Worm (Caenorhabditis elegans) whole organism, L4 larva: ENCODE measurements around the gene ceh-74.
"Not testable (repeated sequence)": the region's sequence is repeated elsewhere in the genome, so short reads cannot be mapped to it uniquely, and the experiment has no call there.

Experiments used
- D1046.2 ChIP-seq: fragments of 200-800 bp; sonication (Bioruptor generic); IDR thresholded peaks from 2 replicates; pipeline ENCODE4 v1.3.6; 2022; ENCODE audit warnings: missing genetic modification characterization, missing compliant biosample characterization
- F26F4.8 ChIP-seq: fragments of 200-800 bp; sonication (Bioruptor generic); conservative IDR thresholded peaks from 2 replicates; pipeline ENCODE4 v1.3.6; 2022; ENCODE audit warnings: missing genetic modification characterization, missing compliant biosample characterization
- R02D3.7 ChIP-seq: fragments of 150-350 bp; sonication (generic microtip); optimal IDR thresholded peaks from 3 replicates; lab custom pipeline; 2014; ENCODE audit warnings: missing biosample characterization, missing genetic modification characterization
- Y48G9A.11 ChIP-seq: fragments of 200-800 bp; sonication (Bioruptor generic); IDR thresholded peaks from 2 replicates; pipeline ENCODE4 v1.3.6; 2022; ENCODE audit warnings: missing genetic modification reagents, missing genetic modification characterization, missing compliant biosample characterization
- ZK546.5 ChIP-seq, 2 experiments: sonication (generic microtip); optimal IDR thresholded peaks; 2 replicates each; lab custom pipeline; 2017; ENCODE audit warnings: missing biosample characterization in 2 of 2, missing genetic modification characterization in 2 of 2
- aly-2 ChIP-seq: sonication (generic microtip); optimal IDR thresholded peaks from 2 replicates; lab custom pipeline; 2018; ENCODE audit warnings: missing biosample characterization, missing genetic modification characterization
- ceh-20 ChIP-seq: fragments of 200-800 bp; sonication (Bioruptor generic); IDR thresholded peaks from 2 replicates; pipeline ENCODE4 v1.3.6; 2022; ENCODE audit warnings: missing genetic modification reagents, missing genetic modification characterization, missing compliant biosample characterization
- ceh-28 ChIP-seq: fragments of 150-350 bp; optimal IDR thresholded peaks from 2 replicates; lab custom pipeline; 2014; ENCODE audit warnings: missing biosample characterization, missing genetic modification reagents, missing genetic modification characterization
- ceh-44 ChIP-seq: fragments of 200-800 bp; sonication (Bioruptor generic); IDR thresholded peaks from 2 replicates; pipeline ENCODE4 v1.3.6; 2022; ENCODE audit warnings: missing genetic modification reagents, missing genetic modification characterization, missing compliant biosample characterization
- ceh-82 ChIP-seq: sonication (generic microtip); optimal IDR thresholded peaks from 2 replicates; lab custom pipeline; 2017; ENCODE audit warnings: missing biosample characterization, missing genetic modification characterization
- daf-12 ChIP-seq: fragments of 150-350 bp; optimal IDR thresholded peaks from 2 replicates; lab custom pipeline; 2014; ENCODE audit warnings: missing biosample characterization, missing genetic modification reagents, missing genetic modification characterization
- dmd-6 ChIP-seq: fragments of 200-800 bp; sonication (Bioruptor generic); IDR thresholded peaks from 2 replicates; pipeline ENCODE4 v1.3.6; 2022; ENCODE audit warnings: missing genetic modification reagents, missing genetic modification characterization, missing compliant biosample characterization
- dmd-8 ChIP-seq: fragments of 200-800 bp; sonication (Bioruptor generic); IDR thresholded peaks from 2 replicates; pipeline ENCODE4 v1.3.6; 2022; ENCODE audit warnings: missing genetic modification characterization, missing compliant biosample characterization
- dmd-9 ChIP-seq: fragments of 200-800 bp; sonication (Bioruptor generic); IDR thresholded peaks from 2 replicates; pipeline ENCODE4 v1.3.6; 2022; ENCODE audit warnings: missing genetic modification reagents, missing genetic modification characterization, missing compliant biosample characterization
- hlh-11 ChIP-seq: fragments of 200-800 bp; sonication (Bioruptor generic); optimal IDR thresholded peaks from 2 replicates; lab custom pipeline; 2018; ENCODE audit warnings: mild to moderate bottlenecking, missing genetic modification characterization, missing compliant biosample characterization
- lin-15B ChIP-seq: fragments of 150-350 bp; sonication (generic microtip); optimal IDR thresholded peaks from 3 replicates; lab custom pipeline; 2014; ENCODE audit warnings: missing biosample characterization, missing genetic modification characterization
- lin-29 ChIP-seq: fragments of 200-800 bp; sonication (Bioruptor generic); IDR thresholded peaks from 2 replicates; pipeline ENCODE4 v1.3.6; 2022; ENCODE audit warnings: missing genetic modification reagents, missing genetic modification characterization, missing compliant biosample characterization
- lin-38 ChIP-seq: fragments of 200-800 bp; sonication (Bioruptor generic); IDR thresholded peaks from 2 replicates; pipeline ENCODE4 v1.3.6; 2022; ENCODE audit warnings: missing genetic modification reagents, missing genetic modification characterization, missing compliant biosample characterization
- lin-39 ChIP-seq: fragments of 150-350 bp; optimal IDR thresholded peaks from 2 replicates; lab custom pipeline; 2014; ENCODE audit warnings: missing biosample characterization, missing genetic modification reagents, missing genetic modification characterization
- lir-3 ChIP-seq: sonication (generic microtip); optimal IDR thresholded peaks from 2 replicates; lab custom pipeline; 2016; ENCODE audit warnings: mild to moderate bottlenecking, missing genetic modification characterization, missing compliant biosample characterization
- lsy-2 ChIP-seq, 2 experiments: fragments of 150-350 bp in 1 of 2; sonication (generic microtip) in 1 of 2; optimal IDR thresholded peaks; 2 replicates each; lab custom pipeline; 2014 to 2017; ENCODE audit warnings: missing biosample characterization in 2 of 2, missing genetic modification characterization in 2 of 2
- madf-5 ChIP-seq, 2 experiments: fragments of 200-800 bp; sonication (Bioruptor generic); IDR thresholded peaks; 2 replicates each; pipeline ENCODE4 v1.3.6; 2022; ENCODE audit warnings: missing compliant biosample characterization in 2 of 2, missing genetic modification characterization in 2 of 2
- mdl-1 ChIP-seq, 2 experiments: fragments of 150-350 bp in 1 of 2; sonication (generic microtip) in 1 of 2; optimal IDR thresholded peaks; 2 replicates each; lab custom pipeline; 2014 to 2017; ENCODE audit warnings: missing biosample characterization in 2 of 2, missing genetic modification characterization in 2 of 2
- mxl-2 ChIP-seq: fragments of 200-800 bp; sonication (Bioruptor generic); conservative IDR thresholded peaks from 2 replicates; pipeline ENCODE4 v1.3.6; 2022; ENCODE audit warnings: missing genetic modification reagents, missing genetic modification characterization, missing compliant biosample characterization
- nhr-11 ChIP-seq: fragments of 150-350 bp; optimal IDR thresholded peaks from 2 replicates; lab custom pipeline; 2014; ENCODE audit warnings: missing biosample characterization, missing genetic modification characterization
- nhr-237 ChIP-seq: sonication (generic microtip); optimal IDR thresholded peaks from 2 replicates; lab custom pipeline; 2017; ENCODE audit warnings: missing biosample characterization, missing genetic modification characterization
- nhr-28 ChIP-seq: fragments of 150-350 bp; optimal IDR thresholded peaks from 2 replicates; lab custom pipeline; 2014; ENCODE audit warnings: missing biosample characterization, missing genetic modification characterization
- nhr-41 ChIP-seq: fragments of 200-800 bp; sonication (Bioruptor generic); IDR thresholded peaks from 2 replicates; pipeline ENCODE4 v1.3.6; 2022; ENCODE audit warnings: missing genetic modification reagents, missing genetic modification characterization, missing compliant biosample characterization
- php-3 ChIP-seq: fragments of 200-800 bp; sonication (Bioruptor generic); IDR thresholded peaks from 2 replicates; pipeline ENCODE4 v1.3.6; 2022; ENCODE audit warnings: missing genetic modification reagents, missing genetic modification characterization, missing compliant biosample characterization
- rbr-2 ChIP-seq: sonication (generic microtip); optimal IDR thresholded peaks from 2 replicates; lab custom pipeline; 2016; ENCODE audit warnings: missing genotype, missing genetic modification characterization, missing compliant biosample characterization
- saeg-2 ChIP-seq: fragments of 200-800 bp; sonication (Bioruptor generic); IDR thresholded peaks from 2 replicates; pipeline ENCODE4 v1.3.6; 2022; ENCODE audit warnings: missing genetic modification reagents, missing genetic modification characterization, missing compliant biosample characterization
- set-16 ChIP-seq: fragments of 200-800 bp; sonication (Bioruptor generic); IDR thresholded peaks from 2 replicates; pipeline ENCODE4 v1.3.6; 2022; ENCODE audit warnings: missing genetic modification reagents, missing genetic modification characterization, missing compliant biosample characterization
- snpc-1.2 ChIP-seq: fragments of 200-800 bp; sonication (Bioruptor generic); IDR thresholded peaks from 2 replicates; pipeline ENCODE4 v1.3.6; 2022; ENCODE audit warnings: missing genetic modification reagents, missing genetic modification characterization, missing compliant biosample characterization
- snpc-4 ChIP-seq: fragments of 150-350 bp; optimal IDR thresholded peaks from 2 replicates; lab custom pipeline; 2014; ENCODE audit warnings: missing biosample characterization, missing genetic modification characterization
- tag-97 ChIP-seq: fragments of 200-800 bp; sonication (Bioruptor generic); IDR thresholded peaks from 2 replicates; pipeline ENCODE4 v1.3.6; 2022; ENCODE audit warnings: missing genetic modification characterization, missing compliant biosample characterization
- tra-1 ChIP-seq: fragments of 200-800 bp; sonication (Bioruptor generic); IDR thresholded peaks from 2 replicates; pipeline ENCODE4 v1.3.6; 2022; ENCODE audit warnings: missing genetic modification reagents, missing genetic modification characterization, missing compliant biosample characterization
- unc-62 ChIP-seq, 3 experiments: fragments of 150-350 bp in 1 of 3; sonication (generic microtip); optimal IDR thresholded peaks in 2 of 3; peaks in 1 of 3; 1 replicate in 1 of 3; 2 replicates in 2 of 3; lab custom pipeline; 2014 to 2017; ENCODE audit warnings: missing biosample characterization in 3 of 3, missing genetic modification characterization in 3 of 3, missing genetic modification reagents in 3 of 3, missing genotype in 1 of 3
- vab-7 ChIP-seq: fragments of 200-800 bp; sonication (Bioruptor generic); IDR thresholded peaks from 2 replicates; pipeline ENCODE4 v1.3.6; 2022; ENCODE audit warnings: missing genetic modification reagents, missing genetic modification characterization, missing compliant biosample characterization
- zfp-3 ChIP-seq: fragments of 200-800 bp; sonication (Bioruptor generic); conservative IDR thresholded peaks from 2 replicates; pipeline ENCODE4 v1.3.6; 2022; ENCODE audit warnings: missing genetic modification reagents, missing genetic modification characterization, missing compliant biosample characterization
- zip-2 ChIP-seq: fragments of 150-350 bp; optimal IDR thresholded peaks from 2 replicates; lab custom pipeline; 2014; ENCODE audit warnings: missing biosample characterization, missing genetic modification characterization
- ztf-7 ChIP-seq: fragments of 150-350 bp; optimal IDR thresholded peaks from 2 replicates; lab custom pipeline; 2014; ENCODE audit warnings: missing biosample characterization, missing genetic modification characterization

The ceh-74 gene

ce11 chrV:14200086-14200485, 22.2 kb downstream of the ceh-74 start (continued):
- TF ChIP-seq ceh-28 (tag; lab: Kevin White, UChicago) = peak; percentile 43
- TF ChIP-seq lin-15B (tag; lab: Kevin White, UChicago) = no peak
- peak in 1 of 2 experiments; percentile 99 for TF ChIP-seq unc-62 (GFP tag; optimal IDR thresholded peaks at IDR 0.05 in 1 of 2; lab: Kevin White, UChicago)
- TF ChIP-seq unc-62 (tag; optimal IDR thresholded peaks at IDR 0.05; lab: Kevin White, UChicago) = no peak
- TF ChIP-seq ZK546.5 (tag; optimal IDR thresholded peaks at IDR 0.05; lab: Kevin White, UChicago) = no peak
- no peak for TF ChIP-seq dmd-9 (GFP tag; lab: Robert Waterston, UW)
- peak; percentile 35 for TF ChIP-seq zip-2 (tag; lab: Kevin White, UChicago)
- TF ChIP-seq nhr-237 (tag; lab: Kevin White, UChicago) = peak; percentile 10
- TF ChIP-seq lin-29 = no peak
- peak; percentile 54; the same call in 1 of the 2 replicates for TF ChIP-seq tra-1 (GFP tag; lab: Robert Waterston, UW)
- peak; percentile 47; the same call in 1 of the 2 replicates for TF ChIP-seq vab-7
- TF ChIP-seq R02D3.7 (tag; lab: Kevin White, UChicago) = no peak
- TF ChIP-seq mdl-1 (tag; optimal IDR thresholded peaks at IDR 0.05; lab: Kevin White, UChicago) = peak; percentile 54 to 95
- TF ChIP-seq madf-5 (GFP tag; IDR thresholded peaks at IDR 0.05; lab: Robert Waterston, UW) = no peak
- no peak for TF ChIP-seq aly-2 (tag; lab: Kevin White, UChicago)
- TF ChIP-seq D1046.2 (GFP tag; lab: Robert Waterston, UW) = peak; percentile 65; the same call in 1 of the 2 replicates
- TF ChIP-seq tag-97 = no peak
- TF ChIP-seq snpc-4 (tag; lab: Kevin White, UChicago) = peak; percentile 45

DNA sequence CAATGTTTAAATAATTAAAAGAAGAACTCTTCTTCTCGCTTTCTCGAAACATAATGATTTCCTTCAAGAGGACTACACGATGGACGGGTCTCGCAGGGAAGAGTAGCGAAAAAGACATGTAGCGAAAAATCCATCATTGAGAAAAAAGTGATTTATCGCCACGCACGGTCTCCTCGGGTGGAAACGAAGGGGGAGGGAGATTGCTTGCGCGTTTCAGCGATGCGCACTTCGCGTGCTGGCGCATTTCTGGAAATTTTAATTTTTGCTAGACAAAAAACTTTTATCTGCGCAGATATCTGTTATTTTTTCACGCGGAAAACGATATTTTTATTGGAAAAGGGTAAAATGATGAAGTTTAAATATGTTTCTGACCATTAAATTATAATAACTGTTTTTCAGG, 25.9 kb downstream of the ceh-74 start:
- peak; percentile 20; the same call in 1 of the 2 replicates for TF ChIP-seq set-16 (GFP tag; lab: Robert Waterston, UW)
- TF ChIP-seq lin-38 (GFP tag; lab: Robert Waterston, UW) = peak; percentile 69
- TF ChIP-seq php-3 (GFP tag; lab: Robert Waterston, UW) = peak; percentile 57; the same call in 1 of the 2 replicates
- TF ChIP-seq ceh-20 = peak; percentile 56; the same call in 1 of the 2 replicates
- peak; percentile 49 for TF ChIP-seq dmd-6 (GFP tag; lab: Robert Waterston, UW)
- TF ChIP-seq mxl-2 (GFP tag; lab: Robert Waterston, UW) = 0 out of 2 replicates have a peak, but pooled peaks have one; percentile 11

DNA sequence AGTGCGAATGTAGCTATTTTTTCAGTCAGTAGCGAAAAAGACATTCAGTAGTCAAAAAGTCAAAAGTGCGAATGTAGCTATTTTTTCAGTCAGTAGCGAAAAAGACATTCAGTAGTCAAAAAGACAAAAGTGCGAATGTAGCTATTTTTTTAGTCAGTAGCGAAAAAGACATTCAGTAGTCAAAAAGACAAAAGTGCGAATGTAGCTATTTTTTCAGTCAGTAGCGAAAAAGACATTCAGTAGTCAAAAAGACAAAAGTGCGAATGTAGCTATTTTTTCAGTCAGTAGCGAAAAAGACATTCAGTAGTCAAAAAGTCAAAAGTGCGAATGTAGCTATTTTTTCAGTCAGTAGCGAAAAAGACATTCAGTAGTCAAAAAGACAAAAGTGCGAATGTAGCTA, 27.3 kb downstream of the ceh-74 start, which contains the start of gene T16A9.3:
Gene T16A9.3 (plus strand): TSS at position 301 of the 400 bp plus-strand sequence.
- not testable (repeated sequence) for TF ChIP-seq lir-3 (tag; lab: Kevin White, UChicago); nhr-28 (tag; lab: Kevin White, UChicago); snpc-1.2 (GFP tag; lab: Robert Waterston, UW)

ce11 chrV:14210743-14211142, 32.9 kb downstream of the ceh-74 start, which contains the start of gene str-230:
TSS of gene str-230 (minus strand) at chrV:14210843.
- TF ChIP-seq ceh-28 (tag; lab: Kevin White, UChicago) (no peak), nhr-11 (no peak), saeg-2 (GFP tag; lab: Robert Waterston, UW) (no peak), ceh-82 (tag; lab: Kevin White, UChicago) (no peak), nhr-41 (GFP tag; lab: Robert Waterston, UW) (no peak), hlh-11 (no peak), zfp-3 (GFP tag; lab: Robert Waterston, UW) (no peak), daf-12 (tag; lab: Kevin White, UChicago) (no peak), F26F4.8 (GFP tag; lab: Robert Waterston, UW) (no peak), tag-97 (no peak), ztf-7 (tag; lab: Kevin White, UChicago) (no peak), Y48G9A.11 (GFP tag; lab: Robert Waterston, UW) (no peak), lsy-2 (tag; optimal IDR thresholded peaks at IDR 0.05; lab: Kevin White, UChicago) (no peak), rbr-2 (tag; lab: Kevin White, UChicago) (no peak), ceh-44 (no peak), dmd-8 (no peak), lin-39 (tag; lab: Kevin White, UChicago) (no peak)
